Worm (Caenorhabditis elegans) whole organism, mixed stage, embryonic: Measurements from ENCODE around the gene C06E1.1.
A peak's percentile ranks its signal among the peaks of the same experiment; 100 is the strongest.

Experiments used
- blmp-1 ChIP-seq: fragments of 150-350 bp; optimal IDR thresholded peaks from 2 replicates; lab custom pipeline; 2014; ENCODE audit warnings: missing biosample characterization, missing genetic modification characterization
- lin-13 ChIP-seq: fragments of 150-350 bp; optimal IDR thresholded peaks from 2 replicates; lab custom pipeline; 2014; ENCODE audit warnings: missing biosample characterization, missing genetic modification characterization
- mab-5 ChIP-seq: fragments of 150-350 bp; optimal IDR thresholded peaks from 2 replicates; lab custom pipeline; 2014; ENCODE audit warnings: missing biosample characterization, missing genetic modification characterization
- mep-1 ChIP-seq: fragments of 150-350 bp; optimal IDR thresholded peaks from 2 replicates; lab custom pipeline; 2017; ENCODE audit warnings: missing biosample characterization, missing genetic modification reagents, missing genetic modification characterization, inconsistent platforms
- snpc-4 ChIP-seq: fragments of 150-350 bp; optimal IDR thresholded peaks from 2 replicates; lab custom pipeline; 2014; ENCODE audit warnings: missing biosample characterization, missing genetic modification characterization

DNA sequence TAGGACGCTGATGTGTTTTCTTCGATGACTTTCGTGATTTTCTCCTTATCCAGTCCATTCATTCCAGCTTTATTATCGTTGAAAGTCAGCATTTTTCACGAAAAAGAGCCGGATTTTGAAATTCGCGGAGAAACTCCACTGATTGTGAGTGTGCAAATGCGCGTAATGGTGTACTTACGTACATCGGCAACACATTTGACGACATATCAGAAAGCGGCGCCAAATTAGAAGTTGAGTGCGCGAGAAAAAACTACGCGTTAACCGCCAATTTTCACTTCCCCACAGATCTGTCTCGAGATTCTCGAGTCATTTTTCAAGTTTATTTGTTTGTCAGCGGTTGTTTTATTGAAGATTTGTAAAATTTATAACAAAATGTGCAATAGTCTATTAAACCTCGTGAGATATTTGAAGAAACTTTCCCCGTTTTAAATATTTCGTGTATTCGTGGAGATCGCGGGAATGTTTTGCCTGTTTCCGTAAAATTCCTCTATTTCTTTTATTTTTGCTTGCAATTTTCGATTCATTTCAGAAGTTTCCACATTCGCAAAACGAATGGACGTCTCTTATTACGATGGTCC is 22.9 kb downstream of the C06E1.1 start, which contains the start of the genes polk-1 and gpr-1:
- TF ChIP-seq mep-1 (tag; lab: Kevin White, UChicago): peak; percentile 23
- TF ChIP-seq blmp-1 (tag; lab: Kevin White, UChicago): no peak
- no peak for TF ChIP-seq lin-13 (tag; lab: Kevin White, UChicago)
- TF ChIP-seq snpc-4: no peak
- no peak for TF ChIP-seq mab-5
